Worm (Caenorhabditis elegans) whole organism, early embryonic: ENCODE data around the gene ZK470.14.

ENCODE experiments used
- aly-1 ChIP-seq: sonication (generic microtip); optimal IDR thresholded peaks from 2 replicates; lab custom pipeline; 2016; ENCODE audit warnings: missing genetic modification characterization, missing compliant biosample characterization
- ama-1 ChIP-seq: fragments of 150-350 bp; optimal IDR thresholded peaks from 2 replicates; lab custom pipeline; 2014
- ceh-13 ChIP-seq: fragments of 200-800 bp; sonication (Bioruptor generic); optimal IDR thresholded peaks from 2 replicates; lab custom pipeline; 2018; ENCODE audit warnings: mild to moderate bottlenecking, missing genetic modification characterization, missing compliant biosample characterization
- ceh-36 ChIP-seq: sonication (generic microtip); optimal IDR thresholded peaks from 2 replicates; lab custom pipeline; 2016; ENCODE audit warnings: missing genetic modification characterization, inconsistent platforms, missing compliant biosample characterization
- flt-1 ChIP-seq: fragments of 200-800 bp; sonication (Bioruptor generic); IDR thresholded peaks from 2 replicates; pipeline ENCODE4 v1.3.6; 2022; ENCODE audit warnings: missing genetic modification characterization, missing compliant biosample characterization
- pes-1 ChIP-seq: fragments of 200-800 bp; sonication (Bioruptor generic); IDR thresholded peaks from 2 replicates; pipeline ENCODE4 v1.3.6; 2022; ENCODE audit warnings: missing genetic modification reagents, missing genetic modification characterization, missing compliant biosample characterization
- scrt-1 ChIP-seq: fragments of 200-800 bp; sonication (Bioruptor generic); IDR thresholded peaks from 2 replicates; pipeline ENCODE4 v1.3.6; 2022; ENCODE audit warnings: missing genetic modification characterization, missing compliant biosample characterization
- sea-1 ChIP-seq: fragments of 200-800 bp; sonication (Bioruptor generic); conservative IDR thresholded peaks from 2 replicates; pipeline ENCODE4 v1.3.6; 2022; ENCODE audit warnings: missing genetic modification characterization, missing compliant biosample characterization
- tbx-11 ChIP-seq: fragments of 200-800 bp; sonication (Bioruptor generic); IDR thresholded peaks from 2 replicates; pipeline ENCODE4 v1.3.6; 2022; ENCODE audit warnings: missing genetic modification characterization, missing compliant biosample characterization
- tra-4 ChIP-seq: sonication (generic microtip); optimal IDR thresholded peaks from 2 replicates; lab custom pipeline; 2017; ENCODE audit warnings: missing genetic modification characterization, missing compliant biosample characterization

- TF ChIP-seq flt-1 (GFP tag; lab: Robert Waterston, UW) (no peak), tbx-11 (GFP tag; lab: Robert Waterston, UW) (no peak), ceh-13 (GFP tag; lab: Kevin White, UChicago) (no peak), pes-1 (GFP tag; lab: Robert Waterston, UW) (no peak), sea-1 (no peak), ama-1 (no peak), ceh-36 (tag; lab: Kevin White, UChicago) (no peak), scrt-1 (no peak), aly-1 (tag; lab: Kevin White, UChicago) (no peak), tra-4 (tag; lab: Kevin White, UChicago) (no peak)
These were observed 26.4 kb upstream of the ZK470.14 start for ce11 chrX:4140755-4141417.
